Worm (Caenorhabditis elegans): ENCODE results near the gene srb-13.
"Not testable (repeated sequence)": the region's sequence is repeated elsewhere in the genome, so short reads cannot be mapped to it uniquely, and the experiment has no call there.

The srb-13 gene

DNA sequence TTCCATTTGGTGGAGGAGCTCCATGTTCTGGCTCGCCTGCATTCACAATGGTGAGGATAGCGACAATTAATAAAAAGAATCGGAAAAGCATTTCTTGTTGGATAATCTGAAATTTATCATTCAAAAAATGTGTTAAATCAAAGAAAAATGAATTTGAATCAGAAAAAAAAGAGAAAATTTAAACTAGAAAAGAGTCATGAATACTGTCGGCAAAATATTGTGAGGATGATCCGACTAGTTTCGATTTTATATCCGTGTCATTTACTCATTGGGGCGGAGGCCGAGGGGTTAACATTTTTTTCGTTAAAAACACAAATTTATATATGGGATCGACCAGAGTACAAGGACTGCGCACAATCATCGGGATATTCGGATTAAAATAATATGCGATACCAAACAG, 20.5 kb upstream of the srb-13 start, which contains the start of gene C27D6.12:
Gene C27D6.12, minus strand, starts transcription at position 101 of the 400 bp plus-strand sequence.
- TF ChIP-seq ztf-29 (GFP tag; IDR thresholded peaks at IDR 0.05) (no peak), cog-1 (tag; optimal IDR thresholded peaks at IDR 0.05) (no peak), med-1 (GFP tag; optimal IDR thresholded peaks at IDR 0.05; ENCODE audit: insufficient read depth) (no peak), ztf-23 (GFP tag; IDR thresholded peaks at IDR 0.05) (no peak), tab-1 (GFP tag; IDR thresholded peaks at IDR 0.05) (no peak)

DNA sequence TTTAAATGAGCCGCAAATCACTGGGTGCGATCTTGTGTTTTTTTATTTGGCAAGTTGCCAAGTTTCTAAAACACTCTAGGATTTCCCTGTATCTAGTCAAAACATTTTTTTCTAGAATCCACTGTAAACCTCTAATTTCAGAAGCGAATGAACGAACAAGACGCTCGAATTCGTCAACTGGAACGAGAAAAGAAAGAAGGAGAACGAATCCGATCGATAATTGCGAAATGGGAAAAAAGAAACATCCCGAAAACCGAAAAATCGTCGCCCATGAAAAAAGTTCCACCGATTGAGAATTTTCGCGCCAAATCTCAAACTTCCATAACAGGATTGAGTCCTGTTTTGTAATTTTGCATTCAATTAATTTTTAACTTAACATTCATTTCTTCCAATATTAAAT, 19.5 kb upstream of the srb-13 start:
- no peak for TF ChIP-seq tab-1 (GFP tag; IDR thresholded peaks at IDR 0.05)
- no peak for TF ChIP-seq klf-2 (GFP tag; conservative IDR thresholded peaks at IDR 0.05)
- TF ChIP-seq ztf-29 (GFP tag; IDR thresholded peaks at IDR 0.05): no peak
- TF ChIP-seq cog-1 (tag; optimal IDR thresholded peaks at IDR 0.05): no peak

DNA sequence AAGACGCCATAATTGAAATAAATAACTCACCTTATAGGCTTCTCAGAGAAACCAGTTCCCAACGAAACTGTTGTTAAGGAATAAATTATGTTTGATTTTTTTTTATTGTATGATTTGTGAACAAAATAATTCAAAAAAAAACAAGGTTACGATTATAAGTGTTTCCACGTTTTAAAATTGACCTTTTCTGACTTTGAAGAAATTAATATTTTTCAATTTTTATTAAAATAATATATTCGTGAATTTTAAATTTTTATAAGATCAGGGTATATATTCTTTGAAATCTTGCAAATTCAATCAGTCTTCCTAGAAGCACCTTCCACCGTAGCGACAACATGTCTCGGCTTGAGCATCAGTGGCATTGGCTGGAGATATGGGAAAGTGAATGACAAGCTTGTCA, 16.9 kb upstream of the srb-13 start, which contains the start of gene C27D6.3:
Gene C27D6.3, minus strand, starts transcription at position 101 of the 400 bp plus-strand sequence.
- no peak for TF ChIP-seq ztf-23 (GFP tag; IDR thresholded peaks at IDR 0.05)
- no peak for TF ChIP-seq tab-1 (GFP tag; IDR thresholded peaks at IDR 0.05)
- no peak for TF ChIP-seq cog-1 (tag; optimal IDR thresholded peaks at IDR 0.05)
- no peak for TF ChIP-seq med-1 (GFP tag; optimal IDR thresholded peaks at IDR 0.05; ENCODE audit: insufficient read depth)
- TF ChIP-seq ztf-29 (GFP tag; IDR thresholded peaks at IDR 0.05): no peak
- no peak for TF ChIP-seq ref-1 (GFP tag; conservative IDR thresholded peaks at IDR 0.05)
- no peak for TF ChIP-seq T22C8.4 (GFP tag; IDR thresholded peaks at IDR 0.05)
- no peak for TF ChIP-seq klf-2 (GFP tag; conservative IDR thresholded peaks at IDR 0.05)

DNA sequence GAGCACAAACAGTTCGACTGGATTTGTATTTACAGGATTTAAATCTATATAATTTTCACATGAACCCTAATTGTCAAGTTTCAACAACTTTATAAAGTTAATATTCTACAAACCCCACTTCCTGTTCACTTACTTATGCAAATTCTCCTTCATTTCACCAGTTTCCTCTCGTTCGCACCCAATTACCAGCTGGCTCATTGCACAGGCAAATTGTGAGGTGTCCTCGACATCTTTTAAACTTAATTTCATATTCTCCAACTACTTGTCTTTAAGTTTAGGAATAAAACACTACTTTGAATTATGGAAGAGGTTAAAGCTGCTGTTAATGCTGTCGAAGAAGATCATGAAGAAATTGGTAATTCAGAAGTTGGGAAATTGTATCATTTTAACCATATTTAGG, 15.0 kb upstream of the srb-13 start, which contains the start of gene C27D6.1:
Gene C27D6.1, plus strand, starts transcription at position 301 of the 400 bp plus-strand sequence.
- no peak for TF ChIP-seq ref-1 (GFP tag; conservative IDR thresholded peaks at IDR 0.05)
- no peak for TF ChIP-seq cog-1 (tag; optimal IDR thresholded peaks at IDR 0.05)

ce11 chrII:5171610-5172009, 14.2 kb upstream of the srb-13 start, which contains the start of gene C27D6.15:
C27D6.15 (plus strand) TSS chrII:5171910.
- TF ChIP-seq cog-1 (tag; optimal IDR thresholded peaks at IDR 0.05): no peak
- TF ChIP-seq ref-1 (GFP tag; conservative IDR thresholded peaks at IDR 0.05): no peak
- TF ChIP-seq tab-1 (GFP tag; IDR thresholded peaks at IDR 0.05): no peak
- TF ChIP-seq ztf-29 (GFP tag; IDR thresholded peaks at IDR 0.05): no peak
- no peak for TF ChIP-seq flt-1 (GFP tag; IDR thresholded peaks at IDR 0.05)
- no peak for TF ChIP-seq T22C8.4 (GFP tag; IDR thresholded peaks at IDR 0.05)
- TF ChIP-seq ztf-23 (GFP tag; IDR thresholded peaks at IDR 0.05): no peak
- TF ChIP-seq klf-2 (GFP tag; conservative IDR thresholded peaks at IDR 0.05): no peak
- TF ChIP-seq med-1 (GFP tag; optimal IDR thresholded peaks at IDR 0.05; ENCODE audit: insufficient read depth): no peak

DNA sequence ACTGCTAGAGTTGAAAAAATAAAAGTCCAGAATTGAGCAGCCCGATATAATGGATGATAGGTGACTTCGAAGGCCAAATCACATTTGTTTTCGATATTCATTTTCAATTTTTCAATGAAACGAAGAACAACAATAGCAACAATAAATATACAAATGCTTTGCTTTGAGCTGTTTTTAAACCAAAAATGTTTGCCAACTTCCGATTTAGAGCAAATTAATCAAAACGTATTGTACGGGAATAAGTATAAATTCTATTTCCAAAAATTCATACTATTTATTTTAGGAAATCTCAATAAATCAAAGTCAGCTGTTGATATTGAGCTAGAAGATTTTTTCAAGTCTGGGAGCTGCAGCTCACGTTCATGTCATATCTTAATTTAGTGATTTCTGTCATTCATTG, 13.5 kb upstream of the srb-13 start, which contains the start of gene srb-1:
Gene srb-1, minus strand, starts transcription at position 101 of the 400 bp plus-strand sequence.
- TF ChIP-seq flt-1 (GFP tag; IDR thresholded peaks at IDR 0.05): no peak
- TF ChIP-seq tab-1 (GFP tag; IDR thresholded peaks at IDR 0.05): no peak
- TF ChIP-seq ztf-23 (GFP tag; IDR thresholded peaks at IDR 0.05): no peak
- no peak for TF ChIP-seq ref-1 (GFP tag; conservative IDR thresholded peaks at IDR 0.05)
- no peak for TF ChIP-seq T22C8.4 (GFP tag; IDR thresholded peaks at IDR 0.05)
- no peak for TF ChIP-seq klf-2 (GFP tag; conservative IDR thresholded peaks at IDR 0.05)
- no peak for TF ChIP-seq ztf-29 (GFP tag; IDR thresholded peaks at IDR 0.05)

ce11 chrII:5166738-5167137, 9.3 kb upstream of the srb-13 start, which contains the start of gene srb-3:
srb-3 (minus strand) TSS chrII:5166838.
- TF ChIP-seq ztf-23 (GFP tag; IDR thresholded peaks at IDR 0.05): no peak
- no peak for TF ChIP-seq ref-1 (GFP tag; conservative IDR thresholded peaks at IDR 0.05)

DNA sequence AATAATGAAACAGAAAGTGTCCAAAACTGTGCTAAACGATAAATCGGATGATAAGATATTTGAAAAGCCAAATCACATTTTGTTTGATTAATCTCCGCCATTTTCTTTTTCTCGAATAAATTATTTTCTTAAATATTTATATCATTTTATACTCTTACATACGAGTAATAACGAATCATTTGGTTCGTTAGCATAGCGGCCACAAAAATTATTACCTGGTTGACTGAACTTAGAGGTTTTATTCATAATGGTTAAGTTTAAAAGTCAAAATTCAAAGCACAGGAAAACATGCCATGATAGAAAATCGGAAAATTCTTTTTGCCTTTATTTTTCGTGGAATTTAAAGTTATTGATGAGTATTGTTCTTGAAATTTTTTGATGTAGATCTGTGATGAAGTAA, 5.9 kb upstream of the srb-13 start, which contains the start of gene srb-5:
Gene srb-5, minus strand, starts transcription at position 101 of the 400 bp plus-strand sequence.
- TF ChIP-seq tab-1 (GFP tag; IDR thresholded peaks at IDR 0.05) (no peak), flt-1 (GFP tag; IDR thresholded peaks at IDR 0.05) (no peak), med-1 (GFP tag; optimal IDR thresholded peaks at IDR 0.05; ENCODE audit: insufficient read depth) (no peak), ztf-23 (GFP tag; IDR thresholded peaks at IDR 0.05) (no peak), cog-1 (tag; optimal IDR thresholded peaks at IDR 0.05) (no peak), ztf-29 (GFP tag; IDR thresholded peaks at IDR 0.05) (no peak), ref-1 (GFP tag; conservative IDR thresholded peaks at IDR 0.05) (no peak), klf-2 (GFP tag; conservative IDR thresholded peaks at IDR 0.05) (no peak), T22C8.4 (GFP tag; IDR thresholded peaks at IDR 0.05) (no peak)

DNA sequence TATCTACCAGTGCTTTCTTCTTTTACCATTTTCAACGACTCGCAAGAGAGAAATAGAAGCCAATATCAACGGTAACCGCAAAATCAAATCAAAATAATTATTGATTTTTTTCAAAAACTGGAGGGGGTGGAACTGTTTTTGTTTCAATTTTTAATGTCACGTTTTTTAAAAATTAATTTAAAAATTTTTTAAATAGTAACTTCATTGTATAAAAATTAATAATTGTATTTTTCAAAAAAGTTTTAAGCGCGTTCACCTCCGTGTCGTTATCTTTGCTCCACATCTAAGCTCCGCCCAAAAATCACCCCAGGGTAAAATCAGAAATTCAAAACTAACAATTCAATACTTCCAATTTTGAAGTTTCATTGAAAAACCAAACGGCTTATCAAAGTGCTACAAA, 3.7 kb upstream of the srb-13 start, which contains the start of gene C27D6.11:
Gene C27D6.11, minus strand, starts transcription at position 101 of the 400 bp plus-strand sequence.
- TF ChIP-seq flt-1 (GFP tag; IDR thresholded peaks at IDR 0.05) (no peak), klf-2 (GFP tag; conservative IDR thresholded peaks at IDR 0.05) (no peak), ztf-23 (GFP tag; IDR thresholded peaks at IDR 0.05) (no peak), cog-1 (tag; optimal IDR thresholded peaks at IDR 0.05) (no peak), tab-1 (GFP tag; IDR thresholded peaks at IDR 0.05) (no peak)

DNA sequence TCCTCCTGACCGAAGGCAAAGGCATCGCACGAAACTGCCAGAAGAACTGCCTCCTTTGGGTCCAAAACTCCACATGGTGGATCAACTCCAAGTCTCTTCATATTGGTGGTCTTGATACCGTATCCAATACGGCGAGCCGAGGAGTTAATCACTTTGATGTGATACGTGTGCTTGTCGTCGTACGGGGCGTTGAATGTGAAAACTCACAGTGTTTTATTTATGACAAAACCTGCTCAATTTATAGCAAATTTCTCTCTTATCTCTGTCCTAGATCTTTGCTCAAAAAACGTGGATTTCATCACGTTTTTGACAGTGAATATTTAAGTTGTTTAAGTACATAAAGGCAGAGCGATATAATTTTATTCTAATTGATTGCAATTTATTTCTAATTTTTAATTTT, 1.3 kb upstream of the srb-13 start, which contains the start of gene F58A6.9:
Gene F58A6.9, minus strand, starts transcription at position 101 of the 400 bp plus-strand sequence.
- not testable (repeated sequence) for TF ChIP-seq ztf-29 (GFP tag; IDR thresholded peaks at IDR 0.05); cog-1 (tag; optimal IDR thresholded peaks at IDR 0.05); T22C8.4 (GFP tag; IDR thresholded peaks at IDR 0.05)

- TF ChIP-seq tab-1 (GFP tag; IDR thresholded peaks at IDR 0.05) (no peak), T22C8.4 (GFP tag; IDR thresholded peaks at IDR 0.05) (no peak), med-1 (GFP tag; optimal IDR thresholded peaks at IDR 0.05; ENCODE audit: insufficient read depth) (no peak), klf-2 (GFP tag; conservative IDR thresholded peaks at IDR 0.05) (no peak), ref-1 (GFP tag; conservative IDR thresholded peaks at IDR 0.05) (no peak), ztf-29 (GFP tag; IDR thresholded peaks at IDR 0.05) (no peak)
Observed at ce11 chrII:5156983-5157382, 442 bp downstream of the srb-13 start, which contains the start of gene msp-45. msp-45 (minus strand) TSS chrII:5157083.
